Worm (Caenorhabditis elegans) whole organism, dauer: ENCODE results near the gene ZC404.1.

ENCODE experiments used
- unc-62 ChIP-seq: sonication (generic microtip); optimal IDR thresholded peaks from 2 replicates; lab custom pipeline; 2017; ENCODE audit warnings: missing biosample characterization, missing genetic modification reagents, missing genetic modification characterization

ZC404.1 gene

ce11 chrV:6793744-6794239, at the start of gene ZC404.1:
TSS of gene ZC404.1 (plus strand) at chrV:6794189.
- TF ChIP-seq unc-62 (GFP tag; lab: Kevin White, UChicago), result no peak

- TF ChIP-seq unc-62 (GFP tag; lab: Kevin White, UChicago), result no peak
Observed at ce11 chrV:6744774-6745173, 49.2 kb upstream of the ZC404.1 start, which contains the start of gene T25F10.3. TSS of gene T25F10.3 (plus strand) at chrV:6745081.

- no peak for TF ChIP-seq unc-62 (GFP tag; lab: Kevin White, UChicago)
Observed at ce11 chrV:6751493-6752100, 42.4 kb upstream of the ZC404.1 start.

- TF ChIP-seq unc-62 (GFP tag; lab: Kevin White, UChicago), result no peak
Observed at ce11 chrV:6753257-6753656, 40.7 kb upstream of the ZC404.1 start.

ce11 chrV:6758017-6758416, 36.0 kb upstream of the ZC404.1 start, which contains the start of gene dbl-1:
TSS of gene dbl-1 (plus strand) at chrV:6758135.
- no peak for TF ChIP-seq unc-62 (GFP tag; lab: Kevin White, UChicago)

- TF ChIP-seq unc-62 (GFP tag; lab: Kevin White, UChicago), result no peak
Observed at ce11 chrV:6762361-6762760, 31.6 kb upstream of the ZC404.1 start, which contains the start of gene T25F10.4. TSS of gene T25F10.4 (minus strand) at chrV:6762461.

ce11 chrV:6764972-6765371, 29.0 kb upstream of the ZC404.1 start, which contains the start of gene bbs-8:
TSS of gene bbs-8 (minus strand) at chrV:6765072.
- no peak for TF ChIP-seq unc-62 (GFP tag; lab: Kevin White, UChicago)

ce11 chrV:6767576-6767975, 26.4 kb upstream of the ZC404.1 start:
- no peak for TF ChIP-seq unc-62 (GFP tag; lab: Kevin White, UChicago)

- no peak for TF ChIP-seq unc-62 (GFP tag; lab: Kevin White, UChicago)
Observed at ce11 chrV:6768452-6768929, 25.5 kb upstream of the ZC404.1 start, which contains the start of the genes T25F10.1 and clik-1. TSS of gene T25F10.1 (plus strand) at chrV:6768502. TSS of gene clik-1 (minus strand) at chrV:6768732.

- TF ChIP-seq unc-62 (GFP tag; lab: Kevin White, UChicago), result no peak
Observed at ce11 chrV:6769440-6769839, 24.5 kb upstream of the ZC404.1 start.

- no peak for TF ChIP-seq unc-62 (GFP tag; lab: Kevin White, UChicago)
Observed at ce11 chrV:6771645-6772044, 22.3 kb upstream of the ZC404.1 start, which contains the start of gene srh-30. TSS of gene srh-30 (minus strand) at chrV:6771745.

- no peak for TF ChIP-seq unc-62 (GFP tag; lab: Kevin White, UChicago)
Observed at ce11 chrV:6773735-6774134, 20.3 kb upstream of the ZC404.1 start, which contains the start of gene ZC404.16. TSS of gene ZC404.16 (minus strand) at chrV:6773835.

ce11 chrV:6775708-6776107, 18.3 kb upstream of the ZC404.1 start, which contains the start of gene srh-28:
TSS of gene srh-28 (minus strand) at chrV:6775808.
- TF ChIP-seq unc-62 (GFP tag; lab: Kevin White, UChicago), result no peak

- TF ChIP-seq unc-62 (GFP tag; lab: Kevin White, UChicago), result no peak
Observed at ce11 chrV:6778457-6778856, 15.5 kb upstream of the ZC404.1 start.

ce11 chrV:6780166-6780565, 13.8 kb upstream of the ZC404.1 start, which contains the start of gene ZC404.15:
TSS of gene ZC404.15 (plus strand) at chrV:6780466.
- no peak for TF ChIP-seq unc-62 (GFP tag; lab: Kevin White, UChicago)

- TF ChIP-seq unc-62 (GFP tag; lab: Kevin White, UChicago), result no peak
Observed at ce11 chrV:6780676-6781075, 13.3 kb upstream of the ZC404.1 start.
